Fruit fly (Drosophila melanogaster): ENCODE measurements around the gene CG5157.

DNA sequence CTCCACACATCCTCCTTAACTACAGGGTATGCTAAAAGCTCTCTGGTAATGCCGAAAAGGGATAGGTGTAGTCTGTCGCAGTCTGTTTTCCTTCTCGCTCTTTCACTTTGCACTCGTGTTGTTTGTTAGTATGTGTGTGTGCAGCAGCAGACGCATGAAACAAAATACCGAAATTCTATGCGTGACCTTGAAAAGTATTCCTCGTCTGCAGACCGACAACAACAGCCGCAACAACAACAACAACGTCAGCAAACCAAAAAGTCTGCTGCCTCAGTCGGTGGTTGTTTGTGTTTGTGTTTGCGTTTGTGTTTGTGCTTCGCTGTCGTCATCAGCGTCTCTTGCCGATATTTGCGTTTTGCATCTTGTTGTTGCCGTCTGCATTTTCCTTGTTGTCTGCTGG is 40.8 kb upstream of the CG5157 start:
- TF ChIP-seq psq (optimal IDR thresholded peaks at IDR 0.05): no peak
- TF ChIP-seq Dll (optimal IDR thresholded peaks at IDR 0.05): no peak

All from whole organism.